Fruit fly (Drosophila melanogaster) whole organism, embryonic: Measurements from ENCODE around the gene CG6048.

Experiments
- Ada2b ChIP-seq: fragments of 200-800 bp; sonication (Bioruptor generic); IDR thresholded peaks from 2 replicates; pipeline ENCODE4 v1.3.6; 2022; ENCODE audit warnings: missing biosample characterization, missing genetic modification characterization
- Atf3 ChIP-seq: fragments of 200-800 bp; sonication (Bioruptor generic); optimal IDR thresholded peaks from 3 replicates; lab custom pipeline; 2016; ENCODE audit warnings: missing biosample characterization, missing genetic modification characterization
- BEAF-32 ChIP-seq: fragments of 200-800 bp; sonication (Bioruptor generic); optimal IDR thresholded peaks from 3 replicates; lab custom pipeline; 2017; ENCODE audit warnings: missing biosample characterization, missing genetic modification characterization, mild to moderate bottlenecking, moderate library complexity, missing genetic modification reagents
- Bgb ChIP-seq: fragments of 200-800 bp; sonication (Bioruptor generic); IDR thresholded peaks from 2 replicates; pipeline ENCODE4 v1.3.6; 2022; ENCODE audit warnings: missing biosample characterization, missing genetic modification characterization; ENCODE audit not compliant: partially characterized antibody
- CG10321 ChIP-seq: fragments of 200-800 bp; sonication (Bioruptor generic); IDR thresholded peaks from 2 replicates; pipeline ENCODE4 v1.3.6; 2022; ENCODE audit warnings: missing biosample characterization, missing genetic modification characterization
- CG10462 ChIP-seq: fragments of 200-800 bp; sonication (Bioruptor generic); optimal IDR thresholded peaks from 2 replicates; lab custom pipeline; 2016; ENCODE audit warnings: missing biosample characterization, missing genetic modification characterization
- CG11504 ChIP-seq: fragments of 200-800 bp; sonication (Bioruptor generic); optimal IDR thresholded peaks from 3 replicates; lab custom pipeline; 2019; ENCODE audit warnings: missing biosample characterization, mild to moderate bottlenecking, missing genetic modification characterization, moderate library complexity
- CG12769 ChIP-seq: fragments of 200-800 bp; sonication (Bioruptor generic); optimal IDR thresholded peaks from 2 replicates; lab custom pipeline; 2019; ENCODE audit warnings: missing biosample characterization, mild to moderate bottlenecking, missing genetic modification characterization, moderate library complexity
- CG18262 ChIP-seq: fragments of 200-800 bp; optimal IDR thresholded peaks from 3 replicates; lab custom pipeline; 2019; ENCODE audit warnings: missing biosample characterization, mild to moderate bottlenecking, missing genetic modification characterization, moderate library complexity
- CG18764 ChIP-seq: fragments of 200-800 bp; sonication (Bioruptor generic); optimal IDR thresholded peaks from 3 replicates; lab custom pipeline; 2016; ENCODE audit warnings: missing biosample characterization, missing genetic modification characterization
- CG2202 ChIP-seq: fragments of 200-800 bp; sonication (Bioruptor generic); optimal IDR thresholded peaks from 2 replicates; lab custom pipeline; 2018; ENCODE audit warnings: missing biosample characterization, mild to moderate bottlenecking, missing genetic modification characterization
- CG30020 ChIP-seq: fragments of 200-800 bp; optimal IDR thresholded peaks from 2 replicates; lab custom pipeline; 2019; ENCODE audit warnings: missing biosample characterization, mild to moderate bottlenecking, missing genetic modification characterization, moderate library complexity
- CG31365 ChIP-seq: fragments of 200-800 bp; sonication (Bioruptor generic); optimal IDR thresholded peaks from 2 replicates; lab custom pipeline; 2018; ENCODE audit warnings: missing biosample characterization, mild to moderate bottlenecking, missing genetic modification characterization
- CG4404 ChIP-seq: fragments of 200-800 bp; sonication (Bioruptor generic); IDR thresholded peaks from 2 replicates; pipeline ENCODE4 v1.3.6; 2022; ENCODE audit warnings: missing biosample characterization, missing genetic modification characterization
- Dfd ChIP-seq, 2 experiments: fragments of >200 bp; optimal IDR thresholded peaks; 2 replicates each; lab custom pipeline; 2017; ENCODE audit warnings: missing biosample characterization in 2 of 2, missing genetic modification characterization in 2 of 2
- Dip2 ChIP-seq: fragments of 200-800 bp; sonication (Bioruptor generic); IDR thresholded peaks from 2 replicates; pipeline ENCODE4 v1.3.6; 2022; ENCODE audit warnings: missing biosample characterization, missing genetic modification characterization
- Dll ChIP-seq: fragments of 200-800 bp; sonication (Bioruptor generic); IDR thresholded peaks from 4 replicates; pipeline ENCODE4 v1.3.6; 2022; ENCODE audit warnings: missing biosample characterization, missing genetic modification characterization; ENCODE audit not compliant: partially characterized antibody
- Drgx ChIP-seq: fragments of 200-800 bp; sonication (Bioruptor generic); IDR thresholded peaks from 2 replicates; pipeline ENCODE4 v1.3.6; 2022; ENCODE audit warnings: missing biosample characterization, missing genetic modification characterization
- Hey ChIP-seq: fragments of 200-800 bp; sonication (Bioruptor generic); optimal IDR thresholded peaks from 3 replicates; lab custom pipeline; 2018; ENCODE audit warnings: missing biosample characterization, mild to moderate bottlenecking, missing genetic modification characterization
- Hr51 ChIP-seq, 2 experiments: fragments of 200-800 bp; sonication (Bioruptor generic); optimal IDR thresholded peaks; 2 replicates in 1 of 2; 3 replicates in 1 of 2; lab custom pipeline; 2016 to 2018; ENCODE audit warnings: missing biosample characterization in 2 of 2, missing genetic modification characterization in 2 of 2, mild to moderate bottlenecking in 1 of 2, moderate library complexity in 1 of 2
- Lhr ChIP-seq: fragments of 200-800 bp; sonication (Bioruptor generic); optimal IDR thresholded peaks from 3 replicates; lab custom pipeline; 2017; ENCODE audit warnings: mild to moderate bottlenecking, missing biosample characterization, missing genetic modification reagents, missing genetic modification characterization
- MTF-1 ChIP-seq: fragments of 200-800 bp; sonication (Bioruptor generic); optimal IDR thresholded peaks from 2 replicates; lab custom pipeline; 2018; ENCODE audit warnings: missing biosample characterization, mild to moderate bottlenecking, missing genetic modification characterization, borderline replicate concordance
- Med ChIP-seq: fragments of 200-800 bp; sonication (Bioruptor generic); peaks from one replicate; lab custom pipeline; 2016; ENCODE audit warnings: missing biosample characterization, missing genetic modification characterization, mild to moderate bottlenecking, inconsistent platforms, moderate library complexity
- Oli ChIP-seq: fragments of 200-800 bp; sonication (Bioruptor generic); optimal IDR thresholded peaks from 2 replicates; lab custom pipeline; 2018; ENCODE audit warnings: missing biosample characterization, mild to moderate bottlenecking, missing genetic modification characterization, moderate library complexity
- Ptx1 ChIP-seq: fragments of 200-800 bp; sonication (Bioruptor generic); IDR thresholded peaks from 2 replicates; pipeline ENCODE4 v1.3.6; 2022; ENCODE audit warnings: missing biosample characterization, missing genetic modification characterization
- Scr ChIP-seq: fragments of 200-800 bp; sonication (Bioruptor generic); IDR thresholded peaks from 2 replicates; pipeline ENCODE4 v1.3.6; 2022; ENCODE audit warnings: missing biosample characterization, missing genetic modification characterization; ENCODE audit not compliant: partially characterized antibody
- Spps ChIP-seq: fragments of 200-800 bp; sonication (Bioruptor generic); optimal IDR thresholded peaks from 2 replicates; lab custom pipeline; 2018; ENCODE audit warnings: missing biosample characterization, mild to moderate bottlenecking, missing genetic modification characterization
- ab ChIP-seq: fragments of 200-800 bp; sonication (Bioruptor generic); optimal IDR thresholded peaks from 2 replicates; lab custom pipeline; 2016; ENCODE audit warnings: missing biosample characterization, missing genetic modification characterization
- abd-A ChIP-seq: fragments of 200-800 bp; sonication (Bioruptor generic); optimal IDR thresholded peaks from 3 replicates; lab custom pipeline; 2019; ENCODE audit warnings: missing biosample characterization, mild to moderate bottlenecking, missing genetic modification characterization, moderate library complexity
- ac ChIP-seq: fragments of 200-800 bp; sonication (Bioruptor generic); optimal IDR thresholded peaks from 3 replicates; lab custom pipeline; 2017; ENCODE audit warnings: missing biosample characterization, mild to moderate bottlenecking, missing genetic modification characterization
- bsh ChIP-seq, 2 experiments: fragments of 200-800 bp; sonication (Bioruptor generic); optimal IDR thresholded peaks; 2 replicates each; lab custom pipeline; 2017 to 2018; ENCODE audit warnings: mild to moderate bottlenecking in 2 of 2, missing biosample characterization in 2 of 2, missing genetic modification characterization in 2 of 2, moderate library complexity in 1 of 2
- cg ChIP-seq: fragments of 200-800 bp; sonication (Bioruptor generic); optimal IDR thresholded peaks from 3 replicates; lab custom pipeline; 2019; ENCODE audit warnings: missing biosample characterization, mild to moderate bottlenecking, missing genetic modification characterization, moderate library complexity
- crol ChIP-seq: fragments of 200-800 bp; sonication (Bioruptor generic); IDR thresholded peaks from 2 replicates; pipeline ENCODE4 v1.3.6; 2022; ENCODE audit warnings: missing biosample characterization, missing genetic modification characterization
- fd3F ChIP-seq: fragments of 200-800 bp; sonication (Bioruptor generic); optimal IDR thresholded peaks from 2 replicates; lab custom pipeline; 2018; ENCODE audit warnings: missing biosample characterization, mild to moderate bottlenecking, missing genetic modification characterization, moderate library complexity
- gt ChIP-seq: fragments of 200-800 bp; sonication (Bioruptor generic); IDR thresholded peaks from 2 replicates; pipeline ENCODE4 v1.3.6; 2022; ENCODE audit warnings: missing biosample characterization, missing genetic modification characterization
- nmo ChIP-seq: fragments of 200-800 bp; sonication (Bioruptor generic); optimal IDR thresholded peaks from 2 replicates; lab custom pipeline; 2018; ENCODE audit warnings: missing biosample characterization, mild to moderate bottlenecking, missing genetic modification characterization, moderate library complexity
- nom ChIP-seq: fragments of 200-800 bp; sonication (Bioruptor generic); optimal IDR thresholded peaks from 2 replicates; lab custom pipeline; 2017; ENCODE audit warnings: missing biosample characterization, missing genetic modification characterization, mild to moderate bottlenecking, moderate library complexity, missing genetic modification reagents
- phol ChIP-seq: fragments of 200-800 bp; sonication (Bioruptor generic); optimal IDR thresholded peaks from 3 replicates; lab custom pipeline; 2018; ENCODE audit warnings: missing biosample characterization, mild to moderate bottlenecking, missing genetic modification characterization, moderate library complexity
- prd ChIP-seq, 3 experiments: fragments of >200 bp in 2 of 3; fragments of 200-800 bp in 1 of 3; sonication (Bioruptor generic) in 1 of 3; optimal IDR thresholded peaks in 2 of 3; IDR thresholded peaks in 1 of 3; 2 replicates in 2 of 3; 3 replicates in 1 of 3; pipeline versions ENCODE4 v1.3.6 to Lab custom; 2017 to 2022; ENCODE audit warnings: missing biosample characterization in 1 of 3, missing genetic modification characterization in 1 of 3
- rib ChIP-seq: fragments of 200-800 bp; sonication (Bioruptor generic); IDR thresholded peaks from 2 replicates; pipeline ENCODE4 v1.3.6; 2022; ENCODE audit warnings: missing biosample characterization, missing genetic modification characterization
- ro ChIP-seq: fragments of 200-800 bp; sonication (Bioruptor generic); IDR thresholded peaks from 2 replicates; pipeline ENCODE4 v1.3.6; 2022; ENCODE audit warnings: missing biosample characterization, missing genetic modification characterization
- salm ChIP-seq: fragments of 200-800 bp; sonication (Bioruptor generic); optimal IDR thresholded peaks from 2 replicates; lab custom pipeline; 2018; ENCODE audit warnings: missing biosample characterization, mild to moderate bottlenecking, missing genetic modification characterization
- slp2 ChIP-seq: fragments of 200-800 bp; sonication (Bioruptor generic); optimal IDR thresholded peaks from 2 replicates; lab custom pipeline; 2016; ENCODE audit warnings: missing biosample characterization, missing genetic modification characterization
- sqz ChIP-seq: fragments of 200-800 bp; sonication (Bioruptor generic); optimal IDR thresholded peaks from 3 replicates; lab custom pipeline; 2018; ENCODE audit warnings: missing biosample characterization, mild to moderate bottlenecking, missing genetic modification characterization
- stwl ChIP-seq: fragments of 200-800 bp; sonication (Bioruptor generic); optimal IDR thresholded peaks from 3 replicates; lab custom pipeline; 2018; ENCODE audit warnings: missing biosample characterization, mild to moderate bottlenecking, missing genetic modification characterization, moderate library complexity
- usp ChIP-seq: fragments of >200 bp; optimal IDR thresholded peaks from 2 replicates; lab custom pipeline; 2017; ENCODE audit warnings: missing biosample characterization, missing genetic modification characterization
- zen2 ChIP-seq: fragments of 200-800 bp; sonication (Bioruptor generic); IDR thresholded peaks from 3 replicates; pipeline ENCODE4 v1.3.6; 2022; ENCODE audit warnings: missing biosample characterization, missing genetic modification characterization; ENCODE audit not compliant: partially characterized antibody

Gene CG6048

DNA sequence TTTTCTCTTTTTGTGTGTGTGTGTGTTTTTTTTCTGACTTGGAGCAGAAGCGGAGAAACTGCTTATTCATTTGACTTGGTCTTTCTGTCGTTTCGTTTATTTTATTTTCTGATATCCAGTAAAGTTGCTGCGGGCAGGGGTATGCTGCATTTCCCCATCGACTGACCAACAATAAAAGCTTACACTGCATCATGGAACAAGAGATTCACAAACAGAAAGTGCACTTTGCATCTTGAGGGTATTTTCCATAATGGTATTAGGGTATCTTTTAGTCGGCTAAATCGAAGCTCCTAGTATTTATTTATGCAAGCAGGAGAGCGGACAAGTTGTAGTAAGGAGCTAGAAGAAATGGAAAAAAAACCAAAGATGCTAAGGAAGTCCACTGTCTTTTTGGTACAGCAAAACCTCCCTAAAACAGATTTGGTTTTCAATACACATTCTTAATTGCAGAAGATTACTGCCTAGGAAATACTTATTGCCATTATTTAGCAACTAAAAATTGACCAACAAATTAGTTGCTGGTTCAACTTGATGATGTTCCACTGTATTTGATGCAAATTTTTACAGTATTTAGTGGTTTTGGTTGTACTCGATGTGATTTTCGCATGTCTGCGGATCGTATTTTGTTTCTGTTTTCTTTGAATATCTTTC lies 19.9 kb upstream of the CG6048 start (continued):
- TF ChIP-seq CG12769 (tag; lab: Kevin White, UChicago) = peak; percentile 10
- TF ChIP-seq CG2202 (tag; lab: Kevin White, UChicago) = no peak
- no peak for TF ChIP-seq Lhr (GFP tag; lab: Kevin White, UChicago)
- TF ChIP-seq phol (tag; lab: Kevin White, UChicago) = peak; percentile 3
- TF ChIP-seq CG10321 (GFP tag; lab: Robert Waterston, UW) = no peak
- peak; percentile 73 for TF ChIP-seq Med
- TF ChIP-seq Dip2 (GFP tag; lab: Robert Waterston, UW) = no peak
- no peak for TF ChIP-seq rib (GFP tag; lab: Robert Waterston, UW)
- TF ChIP-seq zen2 (GFP tag; lab: Robert Waterston, UW) = no peak
- no peak for TF ChIP-seq CG30020
- TF ChIP-seq Atf3 = no peak
- TF ChIP-seq CG18764 (GFP tag; lab: Kevin White, UChicago) = no peak
- TF ChIP-seq Ada2b (GFP tag; lab: Robert Waterston, UW) = no peak
- no peak for TF ChIP-seq MTF-1
- no peak for TF ChIP-seq CG10462 (GFP tag; lab: Kevin White, UChicago)
- no peak for TF ChIP-seq fd3F (GFP tag; lab: Kevin White, UChicago)
- no peak for TF ChIP-seq Dll (GFP tag; lab: Robert Waterston, UW)
- TF ChIP-seq Spps (tag; lab: Kevin White, UChicago) = no peak
- no peak for TF ChIP-seq usp (GFP tag; lab: Kevin White, UChicago)
- TF ChIP-seq slp2 = no peak
- TF ChIP-seq salm (tag; lab: Kevin White, UChicago) = no peak
- TF ChIP-seq Hey = no peak
- no peak for TF ChIP-seq Oli (tag; lab: Kevin White, UChicago)
- TF ChIP-seq CG18262 = no peak
- TF ChIP-seq ab (GFP tag; lab: Kevin White, UChicago) = no peak
- no peak for TF ChIP-seq gt
- TF ChIP-seq ro (GFP tag; lab: Robert Waterston, UW) = no peak
- no peak for TF ChIP-seq Bgb (GFP tag; lab: Robert Waterston, UW)
- TF ChIP-seq Scr (GFP tag; lab: Robert Waterston, UW) = no peak
- no peak for TF ChIP-seq prd (optimal IDR thresholded peaks at IDR 0.05; lab: Kevin White, UChicago)
- peak; percentile 45; the same call in 1 of the 3 replicates for TF ChIP-seq prd (GFP tag; IDR thresholded peaks at IDR 0.05; lab: Robert Waterston, UW)
- no peak for TF ChIP-seq Hr51 (GFP tag; optimal IDR thresholded peaks at IDR 0.05; lab: Kevin White, UChicago)
- peak; percentile 1 for TF ChIP-seq nmo
- TF ChIP-seq, all 482 proteins: peak for 38

DNA sequence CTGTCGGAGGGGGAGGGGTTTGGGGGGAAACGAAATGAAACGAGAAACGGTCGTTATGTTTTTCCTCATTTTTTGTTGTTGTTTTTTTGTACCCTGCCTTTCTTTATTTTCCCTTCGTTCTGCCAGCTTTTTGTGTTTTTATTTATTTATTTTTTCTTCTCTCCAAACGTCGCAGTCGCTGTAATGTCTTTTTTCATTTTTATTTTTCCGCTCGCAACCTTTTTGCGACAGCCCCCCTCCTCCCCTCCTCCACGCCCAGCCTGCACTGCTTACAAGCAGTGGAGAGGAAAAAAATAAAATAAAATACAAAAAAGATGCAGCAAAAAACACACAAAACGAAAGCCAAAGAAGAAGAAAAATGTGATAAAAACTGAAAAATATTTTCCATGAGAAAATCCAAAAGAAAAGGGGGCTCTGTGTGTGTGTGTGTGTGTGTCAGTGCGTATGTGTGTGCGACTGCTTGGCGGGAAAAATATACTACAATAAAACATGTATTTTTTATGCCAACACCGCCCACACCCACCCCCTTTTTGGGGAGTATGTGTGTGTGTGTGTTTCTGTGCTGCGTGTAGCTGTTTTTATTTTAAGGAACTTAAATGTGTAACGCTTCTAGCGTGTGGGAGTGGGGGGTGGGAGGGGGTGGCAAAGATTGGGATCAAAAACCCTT lies 17.2 kb upstream of the CG6048 start:
- TF ChIP-seq cg (peak; percentile 68), sqz (GFP tag; lab: Kevin White, UChicago) (peak; percentile 19), abd-A (tag; lab: Kevin White, UChicago) (peak; percentile 18), bsh (GFP tag; optimal IDR thresholded peaks at IDR 0.05; lab: Kevin White, UChicago) (peak in 1 of 2 experiments; percentile 90), Ptx1 (GFP tag; lab: Robert Waterston, UW) (no peak), stwl (tag; lab: Kevin White, UChicago) (peak; percentile 3), CG11504 (tag; lab: Kevin White, UChicago) (peak; percentile 1), crol (peak; percentile 62; the same call in 1 of the 2 replicates), CG31365 (tag; lab: Kevin White, UChicago) (peak; percentile 83), nom (GFP tag; lab: Kevin White, UChicago) (peak; percentile 93), BEAF-32 (GFP tag; lab: Kevin White, UChicago) (no peak), Drgx (GFP tag; lab: Robert Waterston, UW) (peak; percentile 76), Dfd (GFP tag; optimal IDR thresholded peaks at IDR 0.05; lab: Kevin White, UChicago) (peak in 1 of 2 experiments; percentile 10), CG4404 (GFP tag; lab: Robert Waterston, UW) (no peak), ac (no peak)
